Fruit fly (Drosophila melanogaster) whole organism: ENCODE data around the gene CG31220.

Experiments
- Dll ChIP-seq: fragments of >200 bp; optimal IDR thresholded peaks from 2 replicates; lab custom pipeline; 2017
- EcR ChIP-seq, 2 experiments: fragments of >200 bp; optimal IDR thresholded peaks; 2 replicates each; lab custom pipeline; 2017; ENCODE audit warnings: missing biosample characterization in 2 of 2, missing genetic modification characterization in 2 of 2, missing genetic modification reagents in 2 of 2
- pan ChIP-seq: fragments of >200 bp; optimal IDR thresholded peaks from 2 replicates; lab custom pipeline; 2017
- psq ChIP-seq: fragments of >200 bp; optimal IDR thresholded peaks from 2 replicates; lab custom pipeline; 2017

- TF ChIP-seq Dll (lab: Kevin White, UChicago) = no peak
- TF ChIP-seq EcR (GFP tag; optimal IDR thresholded peaks at IDR 0.05; lab: Kevin White, UChicago) = no peak
- no peak for TF ChIP-seq psq
- no peak for TF ChIP-seq pan
These were observed 45.3 kb upstream of the CG31220 start, which contains the start of gene CG7342 for dm6 chr3R:19602996-19603395.
